Fruit fly (Drosophila melanogaster) whole organism, wandering third instar larva: Measurements from ENCODE around the gene Hr38.

Experiments
- Abd-B ChIP-seq: fragments of >200 bp; optimal IDR thresholded peaks from 2 replicates; lab custom pipeline; 2017; ENCODE audit warnings: missing biosample characterization, missing genetic modification characterization
- CG32264 ChIP-seq: fragments of 200-800 bp; sonication (Bioruptor generic); optimal IDR thresholded peaks from 2 replicates; lab custom pipeline; 2016; ENCODE audit warnings: missing biosample characterization, missing genetic modification characterization
- CG9705 ChIP-seq: fragments of 200-800 bp; sonication (Bioruptor generic); optimal IDR thresholded peaks from 2 replicates; lab custom pipeline; 2018; ENCODE audit warnings: missing biosample characterization, mild to moderate bottlenecking, missing genetic modification characterization
- CrebA ChIP-seq: fragments of 200-800 bp; sonication (Bioruptor generic); optimal IDR thresholded peaks from 2 replicates; lab custom pipeline; 2016; ENCODE audit warnings: missing biosample characterization, mild to moderate bottlenecking, missing genetic modification characterization, borderline replicate concordance
- Dfd ChIP-seq: fragments of >200 bp; optimal IDR thresholded peaks from 2 replicates; lab custom pipeline; 2017; ENCODE audit warnings: missing biosample characterization, missing genetic modification characterization
- Dif ChIP-seq: fragments of 200-275, 200-300 bp; sonication (Bioruptor generic); optimal IDR thresholded peaks from 2 replicates; lab custom pipeline; 2018; ENCODE audit warnings: missing biosample characterization, missing genetic modification characterization; ENCODE audit not compliant: partially characterized antibody
- GATAd ChIP-seq: sonication (Bioruptor generic); optimal IDR thresholded peaks from 2 replicates; lab custom pipeline; 2016; ENCODE audit warnings: missing biosample characterization, missing genetic modification characterization
- HLH106 ChIP-seq: fragments of 200-800 bp; optimal IDR thresholded peaks from 3 replicates; lab custom pipeline; 2019; ENCODE audit warnings: missing biosample characterization, mild to moderate bottlenecking, missing genetic modification characterization, moderate library complexity
- Hnf4 ChIP-seq: fragments of 200-800 bp; sonication (Bioruptor generic); optimal IDR thresholded peaks from 2 replicates; lab custom pipeline; 2016; ENCODE audit warnings: missing biosample characterization, mild to moderate bottlenecking, missing genetic modification characterization
- Hr78 ChIP-seq: fragments of >200 bp; optimal IDR thresholded peaks from 2 replicates; lab custom pipeline; 2017; ENCODE audit warnings: missing biosample characterization, missing genetic modification characterization
- Hr83 ChIP-seq: fragments of 200-300 bp; sonication (Bioruptor generic); optimal IDR thresholded peaks from 2 replicates; lab custom pipeline; 2016; ENCODE audit warnings: missing biosample characterization, mild to moderate bottlenecking, missing genetic modification characterization, moderate library complexity; ENCODE audit not compliant: poor library complexity, severe bottlenecking
- Jra ChIP-seq: sonication (Bioruptor generic); optimal IDR thresholded peaks from 2 replicates; lab custom pipeline; 2016; ENCODE audit warnings: missing biosample characterization, missing genetic modification characterization
- Mio ChIP-seq: sonication (Bioruptor generic); optimal IDR thresholded peaks from 2 replicates; lab custom pipeline; 2016; ENCODE audit warnings: missing biosample characterization, missing genetic modification characterization
- Myc ChIP-seq: fragments of >200 bp; optimal IDR thresholded peaks from 2 replicates; lab custom pipeline; 2017
- N ChIP-seq: fragments of >200 bp; optimal IDR thresholded peaks from 2 replicates; lab custom pipeline; 2018; ENCODE audit warnings: missing biosample characterization, missing external identifiers, missing genetic modification characterization
- OdsH ChIP-seq: fragments of 200-800 bp; sonication (Bioruptor generic); optimal IDR thresholded peaks from 2 replicates; lab custom pipeline; 2016; ENCODE audit warnings: missing biosample characterization, mild to moderate bottlenecking, missing genetic modification characterization
- Rel ChIP-seq, 2 experiments: fragments of 200-800 bp; sonication (Bioruptor generic) in 1 of 2; optimal IDR thresholded peaks; 2 replicates in 1 of 2; 3 replicates in 1 of 2; lab custom pipeline; 2016 to 2019; ENCODE audit warnings: mild to moderate bottlenecking in 2 of 2, missing biosample characterization in 2 of 2, missing genetic modification characterization in 2 of 2, moderate library complexity in 1 of 2
- Sp1 ChIP-seq: fragments of 200-800 bp; sonication (Bioruptor generic); optimal IDR thresholded peaks from 3 replicates; lab custom pipeline; 2019; ENCODE audit warnings: missing biosample characterization, mild to moderate bottlenecking, missing genetic modification characterization, moderate library complexity
- Vsx2 ChIP-seq: fragments of 200-300, 225-300 bp; sonication (Bioruptor generic); optimal IDR thresholded peaks from 2 replicates; lab custom pipeline; 2018; ENCODE audit warnings: missing biosample characterization, missing genetic modification characterization; ENCODE audit not compliant: partially characterized antibody
- br ChIP-seq: fragments of 200-800 bp; sonication (Bioruptor generic); optimal IDR thresholded peaks from 2 replicates; lab custom pipeline; 2016; ENCODE audit warnings: missing biosample characterization, missing genetic modification characterization
- brk ChIP-seq: fragments of 200-800 bp; sonication (Bioruptor generic); optimal IDR thresholded peaks from 2 replicates; lab custom pipeline; 2016; ENCODE audit warnings: missing biosample characterization, mild to moderate bottlenecking, missing genetic modification characterization
- dmrt93B ChIP-seq: fragments of 200-800 bp; sonication (Bioruptor generic); optimal IDR thresholded peaks from 2 replicates; lab custom pipeline; 2018; ENCODE audit warnings: missing biosample characterization, mild to moderate bottlenecking, missing genetic modification characterization
- dsf ChIP-seq: sonication (Bioruptor generic); optimal IDR thresholded peaks from 2 replicates; lab custom pipeline; 2016; ENCODE audit warnings: missing biosample characterization, missing genetic modification characterization, borderline replicate concordance
- ey ChIP-seq: fragments of 200-800 bp; sonication (Bioruptor generic); optimal IDR thresholded peaks from 2 replicates; lab custom pipeline; 2016; ENCODE audit warnings: missing biosample characterization, missing genetic modification characterization
- foxo ChIP-seq, 2 experiments: fragments of 200-800 bp; sonication (Bioruptor generic); optimal IDR thresholded peaks; 2 replicates in 1 of 2; 3 replicates in 1 of 2; lab custom pipeline; 2016 to 2017; ENCODE audit warnings: missing biosample characterization in 2 of 2, missing genetic modification characterization in 2 of 2
- fru ChIP-seq: fragments of 200-800 bp; sonication (Bioruptor generic); optimal IDR thresholded peaks from 3 replicates; lab custom pipeline; 2016; ENCODE audit warnings: missing biosample characterization, mild to moderate bottlenecking, missing genetic modification characterization
- h ChIP-seq: fragments of 200-800 bp; sonication (Bioruptor generic); optimal IDR thresholded peaks from 3 replicates; lab custom pipeline; 2016; ENCODE audit warnings: missing biosample characterization, mild to moderate bottlenecking, missing genetic modification characterization
- jim ChIP-seq: fragments of 175-275, 200-325 bp; sonication (Bioruptor generic); optimal IDR thresholded peaks from 2 replicates; lab custom pipeline; 2016; ENCODE audit warnings: missing biosample characterization, mild to moderate bottlenecking, missing genetic modification characterization
- lola ChIP-seq: fragments of >200 bp; optimal IDR thresholded peaks from 2 replicates; lab custom pipeline; 2017; ENCODE audit warnings: missing biosample characterization, missing genetic modification characterization
- pan ChIP-seq: fragments of >200 bp; optimal IDR thresholded peaks from 2 replicates; lab custom pipeline; 2017
- psq ChIP-seq: fragments of 200-800 bp; sonication (Bioruptor generic); optimal IDR thresholded peaks from 3 replicates; lab custom pipeline; 2017; ENCODE audit warnings: missing biosample characterization, mild to moderate bottlenecking, missing genetic modification characterization, moderate library complexity
- rgr ChIP-seq: fragments of 200-800 bp; sonication (Bioruptor generic); optimal IDR thresholded peaks from 3 replicates; lab custom pipeline; 2016; ENCODE audit warnings: missing biosample characterization, mild to moderate bottlenecking, missing genetic modification characterization
- sage ChIP-seq: fragments of 200-800 bp; sonication (Bioruptor generic); optimal IDR thresholded peaks from 2 replicates; lab custom pipeline; 2016; ENCODE audit warnings: missing biosample characterization, mild to moderate bottlenecking, missing genetic modification characterization
- sv ChIP-seq: fragments of 200-800 bp; sonication (Bioruptor generic); optimal IDR thresholded peaks from 3 replicates; lab custom pipeline; 2016; ENCODE audit warnings: missing biosample characterization, missing genetic modification characterization
- tai ChIP-seq: sonication (Bioruptor generic); optimal IDR thresholded peaks from 2 replicates; lab custom pipeline; 2016; ENCODE audit warnings: missing biosample characterization, missing genetic modification characterization
- usp ChIP-seq: fragments of >200 bp; optimal IDR thresholded peaks from 2 replicates; lab custom pipeline; 2017; ENCODE audit warnings: missing biosample characterization, missing genetic modification characterization
- woc ChIP-seq: sonication (Bioruptor generic); optimal IDR thresholded peaks from 2 replicates; lab custom pipeline; 2016; ENCODE audit warnings: missing biosample characterization, mild to moderate bottlenecking, missing genetic modification characterization

Hr38 gene

dm6 chr2L:20649891-20650290 lies 64.5 kb downstream of the Hr38 start, which contains the start of gene CG2611:
Gene CG2611 (plus strand): TSS chr2L:20650189.
- TF ChIP-seq br (GFP tag; lab: Kevin White, UChicago) = no peak
- no peak for TF ChIP-seq lola
- TF ChIP-seq pan = no peak
- TF ChIP-seq ey = peak; percentile 39
- TF ChIP-seq Abd-B (GFP tag; lab: Kevin White, UChicago) = no peak
- no peak for TF ChIP-seq Rel (GFP tag; optimal IDR thresholded peaks at IDR 0.05; lab: Kevin White, UChicago)
- no peak for TF ChIP-seq Rel (tag; optimal IDR thresholded peaks at IDR 0.05; lab: Kevin White, UChicago)
- no peak for TF ChIP-seq psq (GFP tag; lab: Kevin White, UChicago)
- no peak for TF ChIP-seq Dfd (GFP tag; lab: Kevin White, UChicago)
- no peak for TF ChIP-seq dsf (GFP tag; lab: Kevin White, UChicago)
- no peak for TF ChIP-seq Mio (GFP tag; lab: Kevin White, UChicago)
- TF ChIP-seq Hnf4 (GFP tag; lab: Kevin White, UChicago) = no peak
- peak; percentile 15 for TF ChIP-seq Jra (GFP tag; lab: Kevin White, UChicago)
- peak; percentile 60 for TF ChIP-seq OdsH (GFP tag; lab: Kevin White, UChicago)
- TF ChIP-seq CrebA = no peak
- TF ChIP-seq Dif = no peak
- TF ChIP-seq foxo (GFP tag; optimal IDR thresholded peaks at IDR 0.05; lab: Kevin White, UChicago) = peak in 1 of 2 experiments; percentile 60
- TF ChIP-seq rgr (GFP tag; lab: Kevin White, UChicago) = peak; percentile 70
- no peak for TF ChIP-seq GATAd (GFP tag; lab: Kevin White, UChicago)
- TF ChIP-seq woc (GFP tag; lab: Kevin White, UChicago) = peak; percentile 77
- peak; percentile 32 for TF ChIP-seq CG9705
- TF ChIP-seq jim (GFP tag; lab: Kevin White, UChicago) = no peak
- peak; percentile 79 for TF ChIP-seq Hr83
- peak; percentile 55 for TF ChIP-seq HLH106
- peak; percentile 63 for TF ChIP-seq h (GFP tag; lab: Kevin White, UChicago)
- TF ChIP-seq N (GFP tag; lab: Kevin White, UChicago) = no peak

dm6 chr2L:20648612-20649011 lies 65.8 kb downstream of the Hr38 start, which contains the start of gene CG18810:
Gene CG18810 (plus strand): TSS chr2L:20648912.
- TF ChIP-seq Hr83 = no peak
- TF ChIP-seq psq (GFP tag; lab: Kevin White, UChicago) = no peak
- no peak for TF ChIP-seq CrebA
- TF ChIP-seq Abd-B (GFP tag; lab: Kevin White, UChicago) = no peak
- no peak for TF ChIP-seq CG9705
- TF ChIP-seq sage = no peak
- no peak for TF ChIP-seq pan
- no peak for TF ChIP-seq N (GFP tag; lab: Kevin White, UChicago)
- no peak for TF ChIP-seq dmrt93B (GFP tag; lab: Kevin White, UChicago)

- TF ChIP-seq Dfd (GFP tag; lab: Kevin White, UChicago) (no peak), h (GFP tag; lab: Kevin White, UChicago) (peak; percentile 11), rgr (GFP tag; lab: Kevin White, UChicago) (peak; percentile 23), CG32264 (GFP tag; lab: Kevin White, UChicago) (peak; percentile 6), Rel (GFP tag; optimal IDR thresholded peaks at IDR 0.05; lab: Kevin White, UChicago) (no peak), Rel (tag; optimal IDR thresholded peaks at IDR 0.05; lab: Kevin White, UChicago) (peak; percentile 89)
- TF ChIP-seq, all 38 proteins: peak for 4
These were observed 67.0 kb downstream of the Hr38 start for dm6 chr2L:20647240-20647908.

dm6 chr2L:20645394-20645869 lies 69.0 kb downstream of the Hr38 start, which contains the start of the genes phr6-4 and CG2608:
Gene phr6-4 (minus strand): TSS chr2L:20645791.
Gene CG2608 (plus strand): TSS chr2L:20645822.
- TF ChIP-seq Jra (GFP tag; lab: Kevin White, UChicago) (peak; percentile 80), Sp1 (GFP tag; lab: Kevin White, UChicago) (peak; percentile 94), CG9705 (peak; percentile 87), CG32264 (GFP tag; lab: Kevin White, UChicago) (peak; percentile 58), jim (GFP tag; lab: Kevin White, UChicago) (no peak), HLH106 (peak; percentile 95), Hr78 (GFP tag; lab: Kevin White, UChicago) (no peak), Hr83 (peak; percentile 56), brk (peak; percentile 92), sv (GFP tag; lab: Kevin White, UChicago) (peak; percentile 84), usp (GFP tag; lab: Kevin White, UChicago) (no peak), Mio (GFP tag; lab: Kevin White, UChicago) (peak; percentile 59), foxo (GFP tag; optimal IDR thresholded peaks at IDR 0.05; lab: Kevin White, UChicago) (peak in 1 of 2 experiments; percentile 95), Hnf4 (GFP tag; lab: Kevin White, UChicago) (peak; percentile 82), psq (GFP tag; lab: Kevin White, UChicago) (peak; percentile 85), tai (GFP tag; lab: Kevin White, UChicago) (no peak), OdsH (GFP tag; lab: Kevin White, UChicago) (peak; percentile 91), GATAd (GFP tag; lab: Kevin White, UChicago) (peak; percentile 53), fru (GFP tag; lab: Kevin White, UChicago) (peak; percentile 91), ey (peak; percentile 88), rgr (GFP tag; lab: Kevin White, UChicago) (peak; percentile 93), dsf (GFP tag; lab: Kevin White, UChicago) (peak; percentile 60), woc (GFP tag; lab: Kevin White, UChicago) (peak; percentile 80), Dfd (GFP tag; lab: Kevin White, UChicago) (no peak), Vsx2 (GFP tag; lab: Kevin White, UChicago) (no peak), br (GFP tag; lab: Kevin White, UChicago) (peak; percentile 87), Abd-B (GFP tag; lab: Kevin White, UChicago) (no peak), Rel (GFP tag; optimal IDR thresholded peaks at IDR 0.05; lab: Kevin White, UChicago) (no peak), Rel (tag; optimal IDR thresholded peaks at IDR 0.05; lab: Kevin White, UChicago) (peak; percentile 68), Myc (peak; percentile 15), h (GFP tag; lab: Kevin White, UChicago) (peak; percentile 91)
